Fruit fly (Drosophila melanogaster): ENCODE data around the gene CG9101.

DNA sequence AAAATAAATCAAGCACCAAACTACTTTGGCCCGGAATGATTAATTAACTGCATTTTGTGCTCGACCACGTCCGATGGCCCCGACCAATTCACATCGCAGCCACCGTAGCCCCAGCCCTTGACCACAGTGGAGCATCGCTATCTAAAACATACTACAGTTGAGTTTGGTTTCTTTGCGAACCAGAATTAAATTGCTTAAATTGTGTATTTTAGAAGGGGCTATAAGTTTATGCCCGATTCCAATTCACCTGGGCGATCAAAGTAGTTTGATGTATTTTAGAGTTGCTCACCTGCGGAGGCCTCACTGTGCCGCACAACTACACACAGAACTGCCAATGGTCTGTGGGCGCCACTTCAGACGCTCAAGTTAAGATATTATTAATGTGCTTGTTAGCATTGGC is 5.6 kb upstream of the CG9101 start:
- TF ChIP-seq cnc (optimal IDR thresholded peaks at IDR 0.05) (no peak), pad (GFP tag; optimal IDR thresholded peaks at IDR 0.05) (no peak), tj (GFP tag; optimal IDR thresholded peaks at IDR 0.05) (no peak), Crg-1 (GFP tag; optimal IDR thresholded peaks at IDR 0.05) (no peak), Clk (GFP tag; optimal IDR thresholded peaks at IDR 0.05) (no peak)

Data from whole organism, adult.